Worm (Caenorhabditis elegans) whole organism, L3 larva: Measurements from ENCODE around the gene F41C3.1.
A peak's percentile ranks its signal among the peaks of the same experiment; 100 is the strongest.

ENCODE experiments used
- egl-27 ChIP-seq: sonication (generic microtip); optimal IDR thresholded peaks from 4 replicates; lab custom pipeline; 2017; ENCODE audit warnings: missing biosample characterization, missing genetic modification reagents, missing genetic modification characterization
- elt-1 ChIP-seq: fragments of 150-350 bp; optimal IDR thresholded peaks from 2 replicates; lab custom pipeline; 2014; ENCODE audit warnings: missing biosample characterization, missing genetic modification characterization
- elt-3 ChIP-seq, 3 experiments: fragments of 150-350 bp in 1 of 3; sonication (generic microtip) in 2 of 3; optimal IDR thresholded peaks; 2 replicates in 2 of 3; 4 replicates in 1 of 3; lab custom pipeline; 2014 to 2017; ENCODE audit warnings: missing biosample characterization in 3 of 3, missing genetic modification characterization in 3 of 3
- fkh-10 ChIP-seq: sonication (generic microtip); optimal IDR thresholded peaks from 2 replicates; lab custom pipeline; 2017; ENCODE audit warnings: missing biosample characterization, missing genetic modification reagents, missing genetic modification characterization
- nhr-77 ChIP-seq: fragments of 150-350 bp; optimal IDR thresholded peaks from 2 replicates; lab custom pipeline; 2014; ENCODE audit warnings: missing biosample characterization, missing genetic modification characterization
- pqm-1 ChIP-seq: fragments of 150-350 bp; optimal IDR thresholded peaks from 2 replicates; lab custom pipeline; 2017; ENCODE audit warnings: missing biosample characterization, missing genetic modification characterization, inconsistent platforms
- unc-39 ChIP-seq: sonication (generic microtip); optimal IDR thresholded peaks from 4 replicates; lab custom pipeline; 2017; ENCODE audit warnings: missing biosample characterization, missing genetic modification characterization
- unc-62 ChIP-seq: fragments of 150-350 bp; sonication (generic microtip); optimal IDR thresholded peaks from 4 replicates; lab custom pipeline; 2014; ENCODE audit warnings: missing biosample characterization, missing genetic modification reagents, missing genetic modification characterization
- ztf-11 ChIP-seq: fragments of 150-350 bp; optimal IDR thresholded peaks from 2 replicates; lab custom pipeline; 2014; ENCODE audit warnings: missing biosample characterization, missing genetic modification characterization

DNA sequence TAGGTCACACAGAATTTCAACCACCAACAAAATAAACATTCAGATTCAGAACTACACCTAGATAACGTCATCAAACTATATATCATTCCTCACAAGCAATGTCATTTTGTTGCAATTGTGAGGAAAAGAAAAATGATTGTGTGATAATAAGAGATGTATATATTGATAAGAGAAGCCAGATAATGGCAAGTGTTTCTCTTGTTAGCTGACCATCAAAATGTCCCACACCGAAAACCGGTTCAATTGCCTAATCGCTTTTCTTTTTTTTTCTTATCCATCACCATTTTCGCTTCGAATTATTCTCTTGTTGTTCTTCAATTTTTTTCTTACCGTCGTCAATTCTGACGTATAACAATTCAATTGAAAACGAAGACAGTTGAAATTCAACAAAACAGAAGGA, 20.3 kb downstream of the F41C3.1 start:
- no peak for TF ChIP-seq unc-62 (GFP tag; lab: Kevin White, UChicago)
- peak; percentile 16 for TF ChIP-seq elt-1 (tag; lab: Kevin White, UChicago)
- TF ChIP-seq ztf-11 (tag; lab: Kevin White, UChicago), result no peak
- TF ChIP-seq egl-27 (tag; lab: Kevin White, UChicago), result no peak
- no peak for TF ChIP-seq pqm-1
- TF ChIP-seq nhr-77, result no peak
- no peak for TF ChIP-seq fkh-10 (GFP tag; lab: Kevin White, UChicago)
- no peak for TF ChIP-seq unc-39
- TF ChIP-seq elt-3 (tag; optimal IDR thresholded peaks at IDR 0.05; lab: Kevin White, UChicago), result peak in 2 of 3 experiments; percentile 18 to 57
